Fruit fly (Drosophila melanogaster) whole organism, prepupa: Measurements from ENCODE around the gene CG5390.

Experiments used
- Blimp-1 ChIP-seq: fragments of 200-800 bp; sonication (Bioruptor generic); optimal IDR thresholded peaks from 3 replicates; lab custom pipeline; 2017; ENCODE audit warnings: missing biosample characterization, missing genetic modification characterization, mild to moderate bottlenecking, moderate library complexity, missing genetic modification reagents
- CG10631 ChIP-seq: fragments of 200-800 bp; sonication (Bioruptor generic); optimal IDR thresholded peaks from 2 replicates; lab custom pipeline; 2016; ENCODE audit warnings: missing biosample characterization, missing genetic modification characterization
- CG10669 ChIP-seq: fragments of 200-800 bp; sonication (Bioruptor generic); optimal IDR thresholded peaks from 3 replicates; lab custom pipeline; 2018; ENCODE audit warnings: missing biosample characterization, mild to moderate bottlenecking, missing genetic modification characterization, moderate library complexity
- CG11762 ChIP-seq: fragments of 200-800 bp; sonication (Bioruptor generic); optimal IDR thresholded peaks from 3 replicates; lab custom pipeline; 2016; ENCODE audit warnings: missing biosample characterization, missing genetic modification characterization; ENCODE audit not compliant: insufficient read depth
- CG11902 ChIP-seq: fragments of 200-800 bp; sonication (Bioruptor generic); optimal IDR thresholded peaks from 3 replicates; lab custom pipeline; 2016; ENCODE audit warnings: missing biosample characterization, missing genetic modification characterization
- CG1621 ChIP-seq: fragments of 200-800 bp; sonication (Bioruptor generic); optimal IDR thresholded peaks from 3 replicates; lab custom pipeline; 2018; ENCODE audit warnings: missing biosample characterization, mild to moderate bottlenecking, missing genetic modification characterization
- CG16779 ChIP-seq: fragments of 200-800 bp; sonication (Bioruptor generic); optimal IDR thresholded peaks from 3 replicates; lab custom pipeline; 2017; ENCODE audit warnings: missing biosample characterization, mild to moderate bottlenecking, missing genetic modification characterization
- CG3032 ChIP-seq: fragments of 200-800 bp; optimal IDR thresholded peaks from 2 replicates; lab custom pipeline; 2019; ENCODE audit warnings: missing biosample characterization, mild to moderate bottlenecking, missing genetic modification characterization, moderate library complexity
- CG31627 ChIP-seq: fragments of 200-800 bp; sonication (Bioruptor generic); optimal IDR thresholded peaks from 3 replicates; lab custom pipeline; 2016; ENCODE audit warnings: missing biosample characterization, missing genetic modification characterization
- CG34406 ChIP-seq: fragments of 200-800 bp; sonication (Bioruptor generic); optimal IDR thresholded peaks from 3 replicates; lab custom pipeline; 2016; ENCODE audit warnings: missing biosample characterization, missing genetic modification characterization
- CG3919 ChIP-seq: fragments of 200-800 bp; sonication (Bioruptor generic); optimal IDR thresholded peaks from 3 replicates; lab custom pipeline; 2016; ENCODE audit warnings: missing biosample characterization, missing genetic modification characterization
- CG6163 ChIP-seq: fragments of 200-800 bp; sonication (Bioruptor generic); IDR thresholded peaks from 3 replicates; pipeline ENCODE4 v1.3.6; 2022; ENCODE audit warnings: missing biosample characterization, missing genetic modification characterization
- CG6276 ChIP-seq: fragments of 200-800 bp; sonication (Bioruptor generic); optimal IDR thresholded peaks from 2 replicates; lab custom pipeline; 2017; ENCODE audit warnings: missing biosample characterization, mild to moderate bottlenecking, missing genetic modification characterization
- CG6792 ChIP-seq: fragments of 200-800 bp; sonication (Bioruptor generic); optimal IDR thresholded peaks from 3 replicates; lab custom pipeline; 2016; ENCODE audit warnings: missing biosample characterization, missing genetic modification characterization
- CG6808 ChIP-seq: fragments of 200-800 bp; sonication (Bioruptor generic); optimal IDR thresholded peaks from 3 replicates; lab custom pipeline; 2017; ENCODE audit warnings: missing biosample characterization, missing genetic modification characterization, mild to moderate bottlenecking, moderate library complexity, missing genetic modification reagents
- CG6854 ChIP-seq: fragments of 200-800 bp; sonication (Bioruptor generic); optimal IDR thresholded peaks from 2 replicates; lab custom pipeline; 2017; ENCODE audit warnings: missing biosample characterization, mild to moderate bottlenecking, missing genetic modification characterization
- CG7368 ChIP-seq: fragments of 200-800 bp; sonication (Bioruptor generic); optimal IDR thresholded peaks from 3 replicates; lab custom pipeline; 2016; ENCODE audit warnings: missing biosample characterization, missing genetic modification characterization
- CG8319 ChIP-seq: fragments of 200-800 bp; sonication (Bioruptor generic); optimal IDR thresholded peaks from 3 replicates; lab custom pipeline; 2016; ENCODE audit warnings: missing biosample characterization, missing genetic modification characterization
- CG8632 ChIP-seq: fragments of 200-800 bp; sonication (Bioruptor generic); optimal IDR thresholded peaks from 3 replicates; lab custom pipeline; 2016; ENCODE audit warnings: missing biosample characterization, missing genetic modification characterization
- CG9139 ChIP-seq: fragments of 200-800 bp; sonication (Bioruptor generic); optimal IDR thresholded peaks from 3 replicates; lab custom pipeline; 2017; ENCODE audit warnings: missing biosample characterization, mild to moderate bottlenecking, missing genetic modification characterization
- Eip75B ChIP-seq: fragments of 200-800 bp; sonication (Bioruptor generic); optimal IDR thresholded peaks from 3 replicates; lab custom pipeline; 2016; ENCODE audit warnings: missing biosample characterization, missing genetic modification characterization
- Eip78C ChIP-seq: fragments of 200-800 bp; sonication (Bioruptor generic); peaks from one replicate; lab custom pipeline; 2016; ENCODE audit warnings: missing biosample characterization, missing genetic modification characterization
- Eip93F ChIP-seq: fragments of 200-800 bp; sonication (Bioruptor generic); optimal IDR thresholded peaks from 2 replicates; lab custom pipeline; 2016; ENCODE audit warnings: missing biosample characterization, mild to moderate bottlenecking, missing genetic modification characterization
- Ets21C ChIP-seq: fragments of 200-800 bp; sonication (Bioruptor generic); optimal IDR thresholded peaks from 3 replicates; lab custom pipeline; 2016; ENCODE audit warnings: missing biosample characterization, missing genetic modification characterization
- Gug ChIP-seq: fragments of 200-800 bp; sonication (Bioruptor generic); IDR thresholded peaks from 2 replicates; pipeline ENCODE4 v1.3.6; 2022; ENCODE audit warnings: missing biosample characterization, missing genetic modification characterization
- Hr38 ChIP-seq: sonication (Bioruptor generic); optimal IDR thresholded peaks from 2 replicates; lab custom pipeline; 2016; ENCODE audit warnings: missing biosample characterization, missing genetic modification characterization
- Hr39 ChIP-seq: fragments of 200-800 bp; sonication (Bioruptor generic); optimal IDR thresholded peaks from 2 replicates; lab custom pipeline; 2016; ENCODE audit warnings: missing biosample characterization, missing genetic modification characterization
- Hr4 ChIP-seq: fragments of 200-800 bp; sonication (Bioruptor generic); optimal IDR thresholded peaks from 3 replicates; lab custom pipeline; 2016; ENCODE audit warnings: missing biosample characterization, missing genetic modification characterization
- Lpt ChIP-seq: fragments of 200-800 bp; sonication (Bioruptor generic); optimal IDR thresholded peaks from 3 replicates; lab custom pipeline; 2016; ENCODE audit warnings: missing biosample characterization, missing genetic modification characterization
- OdsH ChIP-seq: fragments of 200-800 bp; sonication (Bioruptor generic); optimal IDR thresholded peaks from 3 replicates; lab custom pipeline; 2016; ENCODE audit warnings: missing biosample characterization, missing genetic modification characterization
- Smox ChIP-seq: fragments of 200-800 bp; sonication (Bioruptor generic); optimal IDR thresholded peaks from 3 replicates; lab custom pipeline; 2016; ENCODE audit warnings: missing biosample characterization, missing genetic modification characterization
- Sox102F ChIP-seq: fragments of 200-800 bp; sonication (Bioruptor generic); optimal IDR thresholded peaks from 2 replicates; lab custom pipeline; 2016; ENCODE audit warnings: missing biosample characterization, mild to moderate bottlenecking, missing genetic modification characterization
- Sox14 ChIP-seq: fragments of 200-800 bp; sonication (Bioruptor generic); optimal IDR thresholded peaks from 3 replicates; lab custom pipeline; 2016; ENCODE audit warnings: missing biosample characterization, missing genetic modification characterization
- Sox15 ChIP-seq: fragments of 200-800 bp; sonication (Bioruptor generic); optimal IDR thresholded peaks from 3 replicates; lab custom pipeline; 2016; ENCODE audit warnings: missing biosample characterization, missing genetic modification characterization
- achi ChIP-seq: fragments of 200-800 bp; sonication (Bioruptor generic); optimal IDR thresholded peaks from 3 replicates; lab custom pipeline; 2016; ENCODE audit warnings: missing biosample characterization, missing genetic modification characterization
- acj6 ChIP-seq: fragments of 200-800 bp; sonication (Bioruptor generic); optimal IDR thresholded peaks from 3 replicates; lab custom pipeline; 2016; ENCODE audit warnings: missing biosample characterization, missing genetic modification characterization
- cyc ChIP-seq: fragments of 200-800 bp; sonication (Bioruptor generic); optimal IDR thresholded peaks from 3 replicates; lab custom pipeline; 2016; ENCODE audit warnings: missing biosample characterization, missing genetic modification characterization
- dac ChIP-seq: fragments of 200-800 bp; sonication (Bioruptor generic); optimal IDR thresholded peaks from 2 replicates; lab custom pipeline; 2017; ENCODE audit warnings: missing biosample characterization, mild to moderate bottlenecking, missing genetic modification characterization
- eg ChIP-seq: fragments of 200-800 bp; sonication (Bioruptor generic); IDR thresholded peaks from 3 replicates; pipeline ENCODE4 v1.3.6; 2022; ENCODE audit warnings: missing biosample characterization, missing genetic modification characterization
- esn ChIP-seq: fragments of 200-800 bp; sonication (Bioruptor generic); optimal IDR thresholded peaks from 2 replicates; lab custom pipeline; 2016; ENCODE audit warnings: missing biosample characterization, mild to moderate bottlenecking, missing genetic modification characterization, moderate library complexity
- fd59A ChIP-seq: fragments of 200-800 bp; sonication (Bioruptor generic); optimal IDR thresholded peaks from 2 replicates; lab custom pipeline; 2017; ENCODE audit warnings: missing biosample characterization, mild to moderate bottlenecking, missing genetic modification characterization, missing genetic modification reagents
- fd85E ChIP-seq: fragments of 200-800 bp; sonication (Bioruptor generic); optimal IDR thresholded peaks from 3 replicates; lab custom pipeline; 2016; ENCODE audit warnings: missing biosample characterization, missing genetic modification characterization
- fkh ChIP-seq: fragments of 200-800 bp; sonication (Bioruptor generic); optimal IDR thresholded peaks from 3 replicates; lab custom pipeline; 2017; ENCODE audit warnings: missing biosample characterization, mild to moderate bottlenecking, missing genetic modification characterization, moderate library complexity
- lz ChIP-seq: fragments of 200-800 bp; sonication (Bioruptor generic); optimal IDR thresholded peaks from 3 replicates; lab custom pipeline; 2016; ENCODE audit warnings: missing biosample characterization, missing genetic modification characterization
- net ChIP-seq: fragments of 200-800 bp; sonication (Bioruptor generic); optimal IDR thresholded peaks from 3 replicates; lab custom pipeline; 2016; ENCODE audit warnings: missing biosample characterization, missing genetic modification characterization
- spab ChIP-seq: fragments of 200-800 bp; sonication (Bioruptor generic); optimal IDR thresholded peaks from 2 replicates; lab custom pipeline; 2017; ENCODE audit warnings: missing biosample characterization, mild to moderate bottlenecking, missing genetic modification characterization, missing genetic modification reagents
- topi ChIP-seq: fragments of 200-800 bp; sonication (Bioruptor generic); optimal IDR thresholded peaks from 3 replicates; lab custom pipeline; 2016; ENCODE audit warnings: missing biosample characterization, missing genetic modification characterization
- vri ChIP-seq: fragments of 200-800 bp; sonication (Bioruptor generic); optimal IDR thresholded peaks from 3 replicates; lab custom pipeline; 2016; ENCODE audit warnings: missing biosample characterization, mild to moderate bottlenecking, missing genetic modification characterization

CG5390 gene

DNA sequence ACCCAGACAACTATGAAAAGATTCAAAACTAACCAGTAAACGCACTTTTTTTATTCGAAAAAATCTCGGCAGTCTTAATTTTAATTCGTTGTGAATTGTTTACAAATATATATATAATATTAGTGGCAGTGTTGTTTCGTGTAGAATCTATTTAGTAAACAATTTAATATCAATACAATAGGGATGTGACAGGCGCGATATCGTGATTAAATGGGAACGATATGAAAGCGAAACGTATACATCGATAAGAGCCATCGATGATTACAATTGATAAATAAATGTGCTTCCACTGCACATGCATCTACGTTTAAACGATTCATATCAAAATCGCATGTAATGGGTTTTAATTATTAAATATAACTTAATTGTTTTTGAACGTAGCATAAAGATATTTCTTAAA, 29.0 kb downstream of the CG5390 start:
- TF ChIP-seq fkh (GFP tag; lab: Kevin White, UChicago) (peak; percentile 84), CG8632 (GFP tag; lab: Kevin White, UChicago) (no peak)

DNA sequence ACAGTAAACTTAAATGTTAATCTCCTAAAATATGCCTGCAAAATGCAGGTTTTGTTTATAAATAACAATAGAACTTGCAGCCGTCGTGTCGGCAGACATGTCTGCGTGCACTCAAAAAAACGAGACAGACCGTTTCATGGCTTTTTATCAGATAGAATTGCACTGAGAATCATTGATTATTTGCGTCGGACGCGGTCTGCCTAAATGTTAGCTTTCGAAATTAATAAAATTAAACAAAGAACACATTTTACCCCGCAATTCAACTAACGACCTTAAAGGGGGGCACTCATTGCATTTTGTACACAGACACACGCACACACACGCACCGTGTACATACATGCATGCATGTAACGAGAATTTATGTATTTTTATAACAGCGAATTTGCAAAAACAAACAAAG, 29.5 kb downstream of the CG5390 start:
- TF ChIP-seq CG6163 (GFP tag; lab: Robert Waterston, UW) (no peak; the same call in 1 of the 3 replicates), spab (GFP tag; lab: Kevin White, UChicago) (no peak), Eip75B (GFP tag; lab: Kevin White, UChicago) (peak; percentile 66), Sox15 (GFP tag; lab: Kevin White, UChicago) (no peak), cyc (peak; percentile 56), fd59A (GFP tag; lab: Kevin White, UChicago) (peak; percentile 6), Sox102F (GFP tag; lab: Kevin White, UChicago) (no peak), fkh (GFP tag; lab: Kevin White, UChicago) (no peak), Hr4 (peak; percentile 42), Eip93F (GFP tag; lab: Kevin White, UChicago) (no peak), Sox14 (GFP tag; lab: Kevin White, UChicago) (peak; percentile 85), Eip78C (GFP tag; lab: Kevin White, UChicago) (peak; percentile 84), CG11762 (GFP tag; lab: Kevin White, UChicago) (no peak), lz (peak; percentile 59), Gug (GFP tag; lab: Robert Waterston, UW) (no peak), CG6792 (GFP tag; lab: Kevin White, UChicago) (peak; percentile 27), Blimp-1 (GFP tag; lab: Kevin White, UChicago) (no peak), CG6276 (GFP tag; lab: Kevin White, UChicago) (no peak), CG3032 (tag; lab: Kevin White, UChicago) (no peak), Ets21C (peak; percentile 21), esn (GFP tag; lab: Kevin White, UChicago) (peak; percentile 74), CG6808 (GFP tag; lab: Kevin White, UChicago) (no peak), CG10631 (GFP tag; lab: Kevin White, UChicago) (no peak), CG10669 (GFP tag; lab: Kevin White, UChicago) (peak; percentile 8), dac (GFP tag; lab: Kevin White, UChicago) (peak; percentile 37), CG34406 (peak; percentile 29), CG11902 (peak; percentile 3), fd85E (GFP tag; lab: Kevin White, UChicago) (no peak), CG9139 (GFP tag; lab: Kevin White, UChicago) (no peak), eg (no peak; the same call in 2 of the 3 replicates), CG16779 (tag; lab: Kevin White, UChicago) (no peak), topi (GFP tag; lab: Kevin White, UChicago) (peak; percentile 43), Hr38 (peak; percentile 10), Lpt (GFP tag; lab: Kevin White, UChicago) (no peak), CG6854 (GFP tag; lab: Kevin White, UChicago) (no peak), OdsH (GFP tag; lab: Kevin White, UChicago) (peak; percentile 63), acj6 (GFP tag; lab: Kevin White, UChicago) (peak; percentile 31), Smox (no peak), CG7368 (GFP tag; lab: Kevin White, UChicago) (no peak), achi (GFP tag; lab: Kevin White, UChicago) (peak; percentile 58), CG8632 (GFP tag; lab: Kevin White, UChicago) (peak; percentile 22), vri (GFP tag; lab: Kevin White, UChicago) (peak; percentile 51), Hr39 (GFP tag; lab: Kevin White, UChicago) (no peak), CG31627 (peak; percentile 72), CG8319 (GFP tag; lab: Kevin White, UChicago) (no peak), CG3919 (GFP tag; lab: Kevin White, UChicago) (no peak), CG1621 (no peak), net (GFP tag; lab: Kevin White, UChicago) (no peak)
